Worm (Caenorhabditis elegans) whole organism, L1 larva: ENCODE data around the gene rpl-5.

ENCODE experiments used
- C34B4.2 ChIP-seq: sonication (generic microtip); optimal IDR thresholded peaks from 2 replicates; lab custom pipeline; 2017; ENCODE audit warnings: mild to moderate bottlenecking, missing genetic modification characterization, missing compliant biosample characterization
- F16B12.6 ChIP-seq: fragments of 150-350 bp; optimal IDR thresholded peaks from 2 replicates; lab custom pipeline; 2014; ENCODE audit warnings: missing biosample characterization, missing genetic modification characterization
- aha-1 ChIP-seq: fragments of 150-350 bp; optimal IDR thresholded peaks from 2 replicates; lab custom pipeline; 2014; ENCODE audit warnings: missing biosample characterization, missing genetic modification characterization
- aly-2 ChIP-seq: fragments of 150-350 bp; optimal IDR thresholded peaks from 2 replicates; lab custom pipeline; 2014; ENCODE audit warnings: missing biosample characterization, missing genetic modification characterization
- ama-1 ChIP-seq: fragments of 150-350 bp; optimal IDR thresholded peaks from 2 replicates; lab custom pipeline; 2014
- ceh-8 ChIP-seq: fragments of 200-800 bp; sonication (Bioruptor generic); optimal IDR thresholded peaks from 2 replicates; lab custom pipeline; 2018; ENCODE audit warnings: mild to moderate bottlenecking, missing genetic modification characterization, moderate library complexity, missing compliant biosample characterization
- ces-1 ChIP-seq: fragments of 150-350 bp; optimal IDR thresholded peaks from 2 replicates; lab custom pipeline; 2014; ENCODE audit warnings: missing biosample characterization, missing genetic modification reagents, missing genetic modification characterization
- dpl-1 ChIP-seq, 3 experiments: fragments of 150-350 bp in 2 of 3; sonication (generic microtip) in 1 of 3; optimal IDR thresholded peaks; 2 replicates each; lab custom pipeline; 2014 to 2017; ENCODE audit warnings: missing biosample characterization in 3 of 3, missing genetic modification characterization in 3 of 3, missing genetic modification reagents in 3 of 3
- efl-1 ChIP-seq, 4 experiments: fragments of 150-350 bp; optimal IDR thresholded peaks in 3 of 4; peaks in 1 of 4; 1 replicate in 1 of 4; 2 replicates in 3 of 4; lab custom pipeline; 2014; ENCODE audit warnings: missing biosample characterization in 2 of 4, missing genetic modification characterization in 2 of 4, missing genetic modification reagents in 2 of 4
- fkh-8 ChIP-seq: sonication (generic microtip); optimal IDR thresholded peaks from 2 replicates; lab custom pipeline; 2016; ENCODE audit warnings: mild to moderate bottlenecking, missing genetic modification characterization, missing compliant biosample characterization
- lin-13 ChIP-seq: fragments of 150-350 bp; optimal IDR thresholded peaks from 2 replicates; lab custom pipeline; 2014; ENCODE audit warnings: missing biosample characterization, missing genetic modification reagents, missing genetic modification characterization
- nhr-12 ChIP-seq: sonication (generic microtip); optimal IDR thresholded peaks from 2 replicates; lab custom pipeline; 2017; ENCODE audit warnings: missing biosample characterization, missing genetic modification characterization
- nhr-47 ChIP-seq: sonication (generic microtip); optimal IDR thresholded peaks from 2 replicates; lab custom pipeline; 2016; ENCODE audit warnings: mild to moderate bottlenecking, missing genetic modification characterization, moderate library complexity, missing compliant biosample characterization
- nhr-71 ChIP-seq: sonication (generic microtip); optimal IDR thresholded peaks from 2 replicates; lab custom pipeline; 2016; ENCODE audit warnings: mild to moderate bottlenecking, missing genetic modification characterization, moderate library complexity, missing compliant biosample characterization
- pqm-1 ChIP-seq: sonication (generic microtip); optimal IDR thresholded peaks from 3 replicates; lab custom pipeline; 2017; ENCODE audit warnings: missing biosample characterization, missing genetic modification characterization
- xbp-1 ChIP-seq: sonication (generic microtip); optimal IDR thresholded peaks from 2 replicates; lab custom pipeline; 2016; ENCODE audit warnings: missing genetic modification characterization, missing compliant biosample characterization
- ztf-11 ChIP-seq, 2 experiments: sonication (generic microtip); optimal IDR thresholded peaks; 2 replicates each; lab custom pipeline; 2016 to 2017; ENCODE audit warnings: missing genetic modification characterization in 2 of 2, missing biosample characterization in 1 of 2, missing compliant biosample characterization in 1 of 2

rpl-5 gene

DNA sequence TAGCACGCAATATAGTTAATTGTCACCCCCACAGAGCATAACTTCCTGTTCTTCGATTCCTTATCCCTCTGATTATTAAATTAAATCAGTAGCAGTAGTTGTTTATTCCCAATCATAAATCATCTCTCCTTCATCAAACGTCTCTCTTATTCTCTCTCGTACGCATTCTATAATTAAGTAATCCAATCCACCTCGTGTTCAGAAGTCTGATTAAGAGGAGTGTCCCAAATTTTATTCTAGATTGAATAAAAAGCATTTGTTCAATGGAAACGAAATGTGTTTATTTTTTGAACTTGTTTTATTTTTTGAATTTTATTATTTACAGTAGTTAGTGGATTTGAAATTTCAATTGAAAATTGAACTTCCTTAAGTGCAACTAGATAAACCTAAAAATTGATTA is 41.6 kb downstream of the rpl-5 start:
- TF ChIP-seq fkh-8 (tag; lab: Kevin White, UChicago): peak; percentile 23
- TF ChIP-seq aha-1: no peak
- TF ChIP-seq nhr-71 (tag; lab: Kevin White, UChicago): peak; percentile 9
- TF ChIP-seq dpl-1 (GFP tag; optimal IDR thresholded peaks at IDR 0.05; lab: Kevin White, UChicago): no peak
- TF ChIP-seq ceh-8 (GFP tag; lab: Kevin White, UChicago): peak; percentile 75
- TF ChIP-seq F16B12.6 (tag; lab: Kevin White, UChicago): no peak
- no peak for TF ChIP-seq lin-13 (GFP tag; lab: Kevin White, UChicago)
- TF ChIP-seq nhr-47 (tag; lab: Kevin White, UChicago): peak; percentile 0

DNA sequence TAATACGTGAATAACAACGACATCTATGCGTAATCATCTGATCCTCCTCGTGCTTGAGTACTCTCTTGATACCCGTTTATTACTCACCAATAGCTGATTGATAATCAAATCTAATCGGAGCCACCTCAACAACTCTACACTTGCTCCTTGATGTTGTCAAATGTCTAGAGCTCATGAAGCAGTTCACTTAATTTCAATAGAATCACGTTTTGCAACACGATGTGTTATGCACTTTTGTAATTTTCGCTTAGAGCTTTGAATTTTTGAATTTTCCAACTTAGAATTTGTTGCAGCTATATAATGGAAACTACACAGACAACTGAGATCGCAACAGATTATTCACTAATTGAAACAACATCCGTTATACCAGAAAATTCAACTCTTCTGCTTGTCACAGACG is 42.7 kb downstream of the rpl-5 start, which contains the start of gene T22C8.1:
Gene T22C8.1, plus strand, starts transcription at position 301 of the 400 bp plus-strand sequence.
- TF ChIP-seq pqm-1 (tag; lab: Kevin White, UChicago) (no peak), aly-2 (no peak), F16B12.6 (tag; lab: Kevin White, UChicago) (no peak), xbp-1 (tag; lab: Kevin White, UChicago) (no peak), C34B4.2 (tag; lab: Kevin White, UChicago) (no peak), ces-1 (GFP tag; lab: Kevin White, UChicago) (no peak), ztf-11 (tag; optimal IDR thresholded peaks at IDR 0.05; lab: Kevin White, UChicago) (no peak), ama-1 (lab: Kevin White, UChicago) (no peak)

DNA sequence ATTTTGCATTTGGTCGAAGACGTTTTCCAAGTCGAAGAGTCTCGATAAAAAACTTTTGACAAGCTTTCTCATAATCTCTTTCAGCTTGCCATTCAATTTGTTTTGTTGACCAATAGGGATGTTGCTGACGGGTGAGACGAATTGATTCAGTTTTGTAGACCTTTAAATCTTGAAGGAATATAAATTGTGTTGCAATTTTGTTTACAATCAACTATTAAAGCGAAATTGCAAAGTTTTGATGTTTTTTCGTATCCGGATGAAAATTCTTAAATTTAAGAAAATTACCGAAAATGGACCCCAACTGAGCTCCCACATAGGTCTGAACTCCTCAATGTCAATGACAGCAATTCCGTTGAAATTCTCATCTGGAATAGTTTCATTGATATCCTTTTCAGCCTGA is 46.4 kb downstream of the rpl-5 start:
- no peak for TF ChIP-seq efl-1 (optimal IDR thresholded peaks at IDR 0.05; lab: Kevin White, UChicago)
- peak in 1 of 2 experiments; percentile 12 for TF ChIP-seq efl-1 (GFP tag; optimal IDR thresholded peaks at IDR 0.05 in 1 of 2; lab: Kevin White, UChicago)
- TF ChIP-seq nhr-12 (tag; lab: Kevin White, UChicago): no peak

DNA sequence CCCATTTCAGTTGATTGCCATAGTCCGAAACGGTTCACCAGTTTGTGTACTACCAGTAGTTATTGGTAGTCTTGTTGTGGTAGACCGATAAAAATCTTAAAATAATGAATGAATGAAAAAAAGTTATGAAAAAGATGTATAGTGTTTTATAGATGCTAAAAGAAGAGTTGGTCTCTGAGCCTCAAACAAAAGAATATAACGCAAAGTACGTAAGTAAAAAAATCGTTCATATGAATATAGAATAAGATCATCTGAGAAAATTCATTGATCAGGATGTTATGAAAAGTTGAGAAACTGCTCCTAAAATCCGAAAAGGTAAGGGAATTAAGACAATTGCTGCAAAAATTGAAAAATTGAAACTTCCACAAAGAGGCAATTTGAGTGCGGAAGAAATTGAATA is 47.8 kb downstream of the rpl-5 start, which contains the start of gene chhy-1:
Gene chhy-1, minus strand, starts transcription at position 101 of the 400 bp plus-strand sequence.
- no peak for TF ChIP-seq nhr-47 (tag; lab: Kevin White, UChicago)
